Worm (Caenorhabditis elegans) whole organism, early embryonic: ENCODE data around the gene str-263.

Experiments used
- B0310.2 ChIP-seq: sonication (generic microtip); optimal IDR thresholded peaks from 2 replicates; lab custom pipeline; 2016; ENCODE audit warnings: mild to moderate bottlenecking, missing genetic modification characterization, missing compliant biosample characterization
- F13C5.2 ChIP-seq: sonication (generic microtip); optimal IDR thresholded peaks from 2 replicates; lab custom pipeline; 2017; ENCODE audit warnings: mild to moderate bottlenecking, missing genetic modification characterization, inconsistent platforms, missing compliant biosample characterization
- aly-1 ChIP-seq: sonication (generic microtip); optimal IDR thresholded peaks from 2 replicates; lab custom pipeline; 2016; ENCODE audit warnings: missing genetic modification characterization, missing compliant biosample characterization
- ama-1 ChIP-seq: fragments of 150-350 bp; optimal IDR thresholded peaks from 2 replicates; lab custom pipeline; 2014
- ceh-13 ChIP-seq: fragments of 200-800 bp; sonication (Bioruptor generic); optimal IDR thresholded peaks from 2 replicates; lab custom pipeline; 2018; ENCODE audit warnings: mild to moderate bottlenecking, missing genetic modification characterization, missing compliant biosample characterization
- ceh-36 ChIP-seq: sonication (generic microtip); optimal IDR thresholded peaks from 2 replicates; lab custom pipeline; 2016; ENCODE audit warnings: missing genetic modification characterization, inconsistent platforms, missing compliant biosample characterization
- ets-7 ChIP-seq: sonication (generic microtip); optimal IDR thresholded peaks from 2 replicates; lab custom pipeline; 2016; ENCODE audit warnings: missing genotype, missing genetic modification characterization, missing compliant biosample characterization
- flt-1 ChIP-seq: fragments of 200-800 bp; sonication (Bioruptor generic); IDR thresholded peaks from 2 replicates; pipeline ENCODE4 v1.3.6; 2022; ENCODE audit warnings: missing genetic modification characterization, missing compliant biosample characterization
- hmbx-1 ChIP-seq: sonication (generic microtip); optimal IDR thresholded peaks from 2 replicates; lab custom pipeline; 2016; ENCODE audit warnings: mild to moderate bottlenecking, missing genetic modification characterization, missing compliant biosample characterization
- hmg-4 ChIP-seq: fragments of 200-800 bp; sonication (Bioruptor generic); optimal IDR thresholded peaks from 2 replicates; lab custom pipeline; 2018; ENCODE audit warnings: mild to moderate bottlenecking, missing genetic modification characterization, missing compliant biosample characterization
- hnd-1 ChIP-seq: sonication (generic microtip); optimal IDR thresholded peaks from 2 replicates; lab custom pipeline; 2016; ENCODE audit warnings: missing genetic modification characterization, missing compliant biosample characterization
- pes-1 ChIP-seq: fragments of 200-800 bp; sonication (Bioruptor generic); IDR thresholded peaks from 2 replicates; pipeline ENCODE4 v1.3.6; 2022; ENCODE audit warnings: missing genetic modification reagents, missing genetic modification characterization, missing compliant biosample characterization
- scrt-1 ChIP-seq: fragments of 200-800 bp; sonication (Bioruptor generic); IDR thresholded peaks from 2 replicates; pipeline ENCODE4 v1.3.6; 2022; ENCODE audit warnings: missing genetic modification characterization, missing compliant biosample characterization
- sea-1 ChIP-seq: fragments of 200-800 bp; sonication (Bioruptor generic); conservative IDR thresholded peaks from 2 replicates; pipeline ENCODE4 v1.3.6; 2022; ENCODE audit warnings: missing genetic modification characterization, missing compliant biosample characterization
- tbx-11 ChIP-seq: fragments of 200-800 bp; sonication (Bioruptor generic); IDR thresholded peaks from 2 replicates; pipeline ENCODE4 v1.3.6; 2022; ENCODE audit warnings: missing genetic modification characterization, missing compliant biosample characterization
- tbx-37 ChIP-seq: fragments of 200-800 bp; sonication (Bioruptor generic); conservative IDR thresholded peaks from 2 replicates; pipeline ENCODE4 v1.3.6; 2022; ENCODE audit warnings: missing genetic modification reagents, missing genetic modification characterization, missing compliant biosample characterization
- tra-4 ChIP-seq: sonication (generic microtip); optimal IDR thresholded peaks from 2 replicates; lab custom pipeline; 2017; ENCODE audit warnings: missing genetic modification characterization, missing compliant biosample characterization

str-263 gene

DNA sequence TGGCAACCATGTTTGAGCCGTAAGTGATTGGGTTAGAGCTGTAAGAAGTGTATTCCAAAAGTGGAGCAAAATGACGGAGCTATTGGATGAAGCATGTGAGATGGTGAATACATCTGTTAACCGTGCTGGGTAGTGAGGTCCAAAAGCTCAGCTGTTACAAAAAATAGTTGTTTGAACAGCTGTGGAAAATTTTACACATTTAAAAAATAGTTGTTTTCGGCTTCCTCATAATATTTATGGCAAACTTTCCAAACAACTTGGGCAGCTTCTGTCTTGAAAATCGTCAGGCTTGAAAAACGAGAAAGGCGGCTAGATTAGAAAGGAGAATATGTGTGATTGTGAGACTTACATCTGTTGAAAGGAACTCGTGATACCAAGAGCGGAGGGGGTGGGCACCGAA, 7.9 kb upstream of the str-263 start, which contains the start of gene fbxa-154:
Gene fbxa-154, minus strand, starts transcription at position 101 of the 400 bp plus-strand sequence.
- TF ChIP-seq scrt-1 (GFP tag; lab: Robert Waterston, UW): no peak
- no peak for TF ChIP-seq aly-1 (tag; lab: Kevin White, UChicago)
- TF ChIP-seq hmbx-1 (tag; lab: Kevin White, UChicago): no peak
- TF ChIP-seq tbx-11 (GFP tag; lab: Robert Waterston, UW): no peak
- TF ChIP-seq hnd-1 (tag; lab: Kevin White, UChicago): no peak
- TF ChIP-seq sea-1: no peak

ce11 chrV:15610350-15610940, 2.5 kb upstream of the str-263 start, which contains the start of the genes fbxa-153 and str-12:
Gene fbxa-153 (minus strand): TSS chrV:15610384.
Gene str-12 (plus strand): TSS chrV:15610890.
- no peak for TF ChIP-seq ceh-36 (tag; lab: Kevin White, UChicago)
- TF ChIP-seq sea-1: 0 out of 2 replicates have a peak, but pooled peaks have one; percentile 19
- no peak for TF ChIP-seq B0310.2 (tag; lab: Kevin White, UChicago)
- no peak for TF ChIP-seq ets-7 (tag; lab: Kevin White, UChicago)
- no peak for TF ChIP-seq tra-4
- TF ChIP-seq ama-1: no peak
- no peak for TF ChIP-seq scrt-1 (GFP tag; lab: Robert Waterston, UW)
- no peak for TF ChIP-seq flt-1 (GFP tag; lab: Robert Waterston, UW)
- TF ChIP-seq hmbx-1 (tag; lab: Kevin White, UChicago): no peak
- TF ChIP-seq tbx-37 (GFP tag; lab: Robert Waterston, UW): no peak
- no peak for TF ChIP-seq aly-1 (tag; lab: Kevin White, UChicago)
- TF ChIP-seq hmg-4 (GFP tag; lab: Kevin White, UChicago): peak; percentile 16
- TF ChIP-seq tbx-11 (GFP tag; lab: Robert Waterston, UW): no peak
- TF ChIP-seq F13C5.2: peak; percentile 9

DNA sequence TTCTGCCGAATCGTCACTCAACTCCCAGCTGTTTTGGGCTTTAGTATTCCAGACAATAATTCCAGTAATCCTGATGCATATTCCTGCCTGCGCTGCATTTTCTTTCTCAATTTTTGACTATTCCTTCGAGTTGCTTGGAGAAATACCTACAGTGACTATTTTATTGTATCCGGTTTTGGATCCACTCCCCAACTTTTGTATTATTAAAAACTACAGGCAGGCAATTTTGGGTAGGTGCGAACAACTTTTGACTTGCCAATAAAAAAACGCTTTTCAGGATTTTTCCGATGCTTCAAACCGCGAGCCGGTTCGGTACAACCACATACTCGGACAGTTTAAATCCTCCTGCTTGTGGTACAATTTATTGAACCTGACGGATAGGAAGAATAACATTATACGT, 1.5 kb downstream of the str-263 start:
- TF ChIP-seq ceh-36 (tag; lab: Kevin White, UChicago) (no peak), ets-7 (tag; lab: Kevin White, UChicago) (no peak), ceh-13 (GFP tag; lab: Kevin White, UChicago) (no peak), B0310.2 (tag; lab: Kevin White, UChicago) (no peak), sea-1 (no peak), hmbx-1 (tag; lab: Kevin White, UChicago) (no peak), hmg-4 (GFP tag; lab: Kevin White, UChicago) (no peak)

DNA sequence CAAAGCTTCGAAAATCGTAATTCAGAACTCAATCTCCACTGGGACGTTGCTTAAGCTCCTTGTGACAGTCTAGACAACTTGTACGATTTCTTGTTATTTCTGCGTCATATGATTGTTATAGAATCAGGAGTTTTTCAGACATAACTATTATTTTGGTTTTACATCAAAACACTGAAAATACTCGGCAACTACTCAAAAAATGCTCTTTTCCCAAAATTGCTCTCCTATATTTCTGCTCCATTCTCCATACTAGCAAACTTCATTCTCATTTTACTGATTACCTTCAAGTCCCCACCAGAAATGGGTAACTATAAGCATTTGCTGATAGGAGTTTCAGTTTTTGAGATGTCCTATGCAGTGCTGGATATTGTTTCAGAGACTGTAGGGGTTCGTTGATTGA, 8.5 kb downstream of the str-263 start, which contains the start of gene C55A1.1:
Gene C55A1.1, plus strand, starts transcription at position 301 of the 400 bp plus-strand sequence.
- no peak for TF ChIP-seq ceh-13 (GFP tag; lab: Kevin White, UChicago)
- no peak for TF ChIP-seq tbx-37 (GFP tag; lab: Robert Waterston, UW)
- TF ChIP-seq ama-1: no peak
- no peak for TF ChIP-seq F13C5.2
- no peak for TF ChIP-seq hnd-1 (tag; lab: Kevin White, UChicago)
- no peak for TF ChIP-seq aly-1 (tag; lab: Kevin White, UChicago)
- no peak for TF ChIP-seq ets-7 (tag; lab: Kevin White, UChicago)
- no peak for TF ChIP-seq flt-1 (GFP tag; lab: Robert Waterston, UW)
- no peak for TF ChIP-seq tra-4
- TF ChIP-seq scrt-1 (GFP tag; lab: Robert Waterston, UW): no peak
- TF ChIP-seq B0310.2 (tag; lab: Kevin White, UChicago): no peak
- no peak for TF ChIP-seq tbx-11 (GFP tag; lab: Robert Waterston, UW)
- TF ChIP-seq hmg-4 (GFP tag; lab: Kevin White, UChicago): no peak
- TF ChIP-seq hmbx-1 (tag; lab: Kevin White, UChicago): no peak

DNA sequence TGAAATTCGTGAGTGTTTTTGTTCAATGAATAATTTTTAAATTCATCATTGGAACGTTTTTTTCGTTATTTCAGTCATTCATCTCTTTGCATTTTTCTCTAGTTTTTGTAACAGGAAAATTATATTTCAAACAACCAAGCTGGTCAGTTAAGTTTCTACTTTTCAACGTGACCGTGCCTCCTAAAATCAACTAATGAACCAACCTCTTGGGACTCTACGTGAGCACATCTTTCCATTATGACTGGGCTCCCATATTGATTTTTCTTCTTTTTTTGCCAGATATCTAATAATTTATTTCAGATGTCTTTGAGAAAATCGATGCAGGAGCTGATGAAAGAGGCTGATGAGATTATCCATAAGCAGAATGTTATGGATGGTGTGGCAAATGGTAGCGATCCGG, 12.6 kb downstream of the str-263 start, which contains the start of gene C55A1.11:
Gene C55A1.11, plus strand, starts transcription at position 301 of the 400 bp plus-strand sequence.
- no peak for TF ChIP-seq ceh-36 (tag; lab: Kevin White, UChicago)
- TF ChIP-seq hmg-4 (GFP tag; lab: Kevin White, UChicago): no peak
- no peak for TF ChIP-seq F13C5.2
- no peak for TF ChIP-seq ets-7 (tag; lab: Kevin White, UChicago)
- no peak for TF ChIP-seq hmbx-1 (tag; lab: Kevin White, UChicago)
- TF ChIP-seq ceh-13 (GFP tag; lab: Kevin White, UChicago): no peak

DNA sequence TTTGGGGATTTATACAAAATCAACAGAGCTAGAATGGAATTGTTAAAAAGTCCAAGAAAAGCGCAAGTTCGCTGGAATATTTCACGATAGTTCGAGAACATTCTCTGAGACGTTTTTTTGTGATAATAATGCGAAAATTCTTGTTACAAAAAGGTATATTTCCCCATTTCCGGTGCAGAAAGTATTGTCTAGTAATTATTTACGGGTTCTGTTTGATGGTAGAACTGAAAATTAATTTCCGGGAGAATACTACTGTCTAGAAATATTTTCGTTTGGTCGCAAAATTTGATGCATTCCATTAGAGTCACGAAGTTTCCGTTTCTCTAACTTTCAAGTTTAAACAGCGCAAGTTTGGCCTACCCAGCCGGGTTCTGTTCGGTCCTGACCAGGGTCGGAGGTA, 16.6 kb downstream of the str-263 start, which contains the start of gene str-248:
Gene str-248, minus strand, starts transcription at position 101 of the 400 bp plus-strand sequence.
- no peak for TF ChIP-seq ama-1
- TF ChIP-seq aly-1 (tag; lab: Kevin White, UChicago): no peak
- no peak for TF ChIP-seq B0310.2 (tag; lab: Kevin White, UChicago)
- no peak for TF ChIP-seq ets-7 (tag; lab: Kevin White, UChicago)
- no peak for TF ChIP-seq hnd-1 (tag; lab: Kevin White, UChicago)
- TF ChIP-seq tra-4: no peak
- TF ChIP-seq hmbx-1 (tag; lab: Kevin White, UChicago): no peak
- TF ChIP-seq pes-1: no peak
- no peak for TF ChIP-seq ceh-36 (tag; lab: Kevin White, UChicago)
- no peak for TF ChIP-seq ceh-13 (GFP tag; lab: Kevin White, UChicago)
- TF ChIP-seq flt-1 (GFP tag; lab: Robert Waterston, UW): no peak
- TF ChIP-seq hmg-4 (GFP tag; lab: Kevin White, UChicago): no peak
- no peak for TF ChIP-seq tbx-37 (GFP tag; lab: Robert Waterston, UW)
- no peak for TF ChIP-seq sea-1
- TF ChIP-seq F13C5.2: no peak
- TF ChIP-seq tbx-11 (GFP tag; lab: Robert Waterston, UW): no peak
- TF ChIP-seq scrt-1 (GFP tag; lab: Robert Waterston, UW): no peak

ce11 chrV:15638853-15639252, 25.9 kb downstream of the str-263 start, which contains the start of gene srz-44:
Gene srz-44 (minus strand): TSS chrV:15638953.
- TF ChIP-seq scrt-1 (GFP tag; lab: Robert Waterston, UW) (no peak), hmbx-1 (tag; lab: Kevin White, UChicago) (no peak), sea-1 (no peak), tra-4 (no peak), flt-1 (GFP tag; lab: Robert Waterston, UW) (no peak), aly-1 (tag; lab: Kevin White, UChicago) (no peak), ets-7 (tag; lab: Kevin White, UChicago) (no peak), ceh-36 (tag; lab: Kevin White, UChicago) (no peak), F13C5.2 (no peak), ceh-13 (GFP tag; lab: Kevin White, UChicago) (no peak), tbx-37 (GFP tag; lab: Robert Waterston, UW) (no peak), tbx-11 (GFP tag; lab: Robert Waterston, UW) (no peak), hmg-4 (GFP tag; lab: Kevin White, UChicago) (no peak), B0310.2 (tag; lab: Kevin White, UChicago) (no peak), hnd-1 (tag; lab: Kevin White, UChicago) (no peak)
